Worm (Caenorhabditis elegans): Measurements from ENCODE around the gene glt-6.

DNA sequence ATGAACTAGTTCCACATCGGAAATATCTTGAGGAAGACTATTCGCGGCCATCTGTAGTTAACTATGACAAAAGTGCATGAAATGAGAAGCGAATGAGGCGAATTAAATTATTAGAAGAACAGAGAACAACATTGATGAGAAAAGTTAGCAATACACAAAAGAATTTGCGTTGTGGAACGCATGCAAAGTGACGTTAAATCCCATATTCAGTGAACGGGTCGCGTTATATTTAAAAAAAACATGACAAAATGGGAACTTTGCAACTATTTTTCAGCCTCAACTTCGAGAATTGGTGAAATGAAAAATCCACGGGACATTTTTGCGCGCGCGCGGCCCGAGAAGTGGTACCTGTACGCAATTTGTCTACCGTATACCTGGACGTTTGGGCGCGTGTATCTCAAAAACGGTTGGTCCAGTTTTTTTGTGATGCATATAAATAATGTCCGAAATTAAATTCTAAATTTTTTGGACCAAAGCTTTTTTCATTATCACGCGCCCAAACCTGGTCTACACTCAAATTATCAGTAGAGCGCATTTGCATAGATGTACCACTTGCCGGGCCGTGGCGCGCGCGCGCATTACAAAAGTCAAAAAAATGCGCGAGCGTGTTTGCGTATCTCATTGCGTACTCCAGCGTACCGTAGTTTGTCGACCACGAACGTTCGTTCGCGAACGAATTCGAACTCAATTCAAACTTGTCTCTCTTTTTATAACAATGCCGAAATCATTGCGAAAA, 44.6 kb downstream of the glt-6 start, which contains the start of the genes cdd-2 and oef-1:
- TF ChIP-seq unc-62 (GFP tag; optimal IDR thresholded peaks at IDR 0.05 in 1 of 2) (no peak), unc-62 (tag; optimal IDR thresholded peaks at IDR 0.05) (no peak), ces-1 (GFP tag; optimal IDR thresholded peaks at IDR 0.05) (no peak), fkh-10 (GFP tag; optimal IDR thresholded peaks at IDR 0.05) (no peak), sdz-12 (GFP tag; optimal IDR thresholded peaks at IDR 0.05) (no peak), madf-9 (GFP tag; conservative IDR thresholded peaks at IDR 0.05) (no peak), R02D3.7 (tag; optimal IDR thresholded peaks at IDR 0.05) (no peak)

Measured in whole organism, L4 larva.